Fruit fly (Drosophila melanogaster) whole organism, prepupa: Measurements from ENCODE around the gene Nep5.

Experiments
- CG11902 ChIP-seq: fragments of 200-800 bp; sonication (Bioruptor generic); optimal IDR thresholded peaks from 3 replicates; lab custom pipeline; 2016; ENCODE audit warnings: missing biosample characterization, missing genetic modification characterization
- CG3032 ChIP-seq: fragments of 200-800 bp; optimal IDR thresholded peaks from 2 replicates; lab custom pipeline; 2019; ENCODE audit warnings: missing biosample characterization, mild to moderate bottlenecking, missing genetic modification characterization, moderate library complexity
- CG6808 ChIP-seq: fragments of 200-800 bp; sonication (Bioruptor generic); optimal IDR thresholded peaks from 3 replicates; lab custom pipeline; 2017; ENCODE audit warnings: missing biosample characterization, missing genetic modification characterization, mild to moderate bottlenecking, moderate library complexity, missing genetic modification reagents
- CG8319 ChIP-seq: fragments of 200-800 bp; sonication (Bioruptor generic); optimal IDR thresholded peaks from 3 replicates; lab custom pipeline; 2016; ENCODE audit warnings: missing biosample characterization, missing genetic modification characterization
- Gug ChIP-seq: fragments of 200-800 bp; sonication (Bioruptor generic); IDR thresholded peaks from 2 replicates; pipeline ENCODE4 v1.3.6; 2022; ENCODE audit warnings: missing biosample characterization, missing genetic modification characterization
- Smox ChIP-seq: fragments of 200-800 bp; sonication (Bioruptor generic); optimal IDR thresholded peaks from 3 replicates; lab custom pipeline; 2016; ENCODE audit warnings: missing biosample characterization, missing genetic modification characterization
- eg ChIP-seq: fragments of 200-800 bp; sonication (Bioruptor generic); IDR thresholded peaks from 3 replicates; pipeline ENCODE4 v1.3.6; 2022; ENCODE audit warnings: missing biosample characterization, missing genetic modification characterization
- fkh ChIP-seq: fragments of 200-800 bp; sonication (Bioruptor generic); optimal IDR thresholded peaks from 3 replicates; lab custom pipeline; 2017; ENCODE audit warnings: missing biosample characterization, mild to moderate bottlenecking, missing genetic modification characterization, moderate library complexity
- lz ChIP-seq: fragments of 200-800 bp; sonication (Bioruptor generic); optimal IDR thresholded peaks from 3 replicates; lab custom pipeline; 2016; ENCODE audit warnings: missing biosample characterization, missing genetic modification characterization
- svp ChIP-seq: fragments of 200-800 bp; sonication (Bioruptor generic); peaks from one replicate; lab custom pipeline; 2016; ENCODE audit warnings: missing biosample characterization, missing genetic modification characterization

- TF ChIP-seq Gug (GFP tag; lab: Robert Waterston, UW) (no peak), CG8319 (GFP tag; lab: Kevin White, UChicago) (peak; percentile 4), lz (GFP tag; lab: Kevin White, UChicago) (no peak), CG3032 (peak; percentile 51), fkh (no peak), eg (peak; percentile 73), CG11902 (no peak), svp (GFP tag; lab: Kevin White, UChicago) (no peak), CG6808 (peak; percentile 63), Smox (GFP tag; lab: Kevin White, UChicago) (no peak)
Observed at dm6 chr3R:27084528-27085052, 20.6 kb upstream of the Nep5 start.
